Fruit fly (Drosophila melanogaster) whole organism: ENCODE data around the gene Tmem43.

Experiments used
- CG8478 ChIP-seq: fragments of >200 bp; optimal IDR thresholded peaks from 2 replicates; lab custom pipeline; 2018; ENCODE audit warnings: inconsistent platforms
- Dll ChIP-seq: fragments of >200 bp; optimal IDR thresholded peaks from 2 replicates; lab custom pipeline; 2017
- pan ChIP-seq: fragments of >200 bp; optimal IDR thresholded peaks from 2 replicates; lab custom pipeline; 2017
- usp ChIP-seq: fragments of >200 bp; optimal IDR thresholded peaks from 2 replicates; lab custom pipeline; 2017; ENCODE audit warnings: missing biosample characterization, missing genetic modification characterization, mixed read lengths

DNA sequence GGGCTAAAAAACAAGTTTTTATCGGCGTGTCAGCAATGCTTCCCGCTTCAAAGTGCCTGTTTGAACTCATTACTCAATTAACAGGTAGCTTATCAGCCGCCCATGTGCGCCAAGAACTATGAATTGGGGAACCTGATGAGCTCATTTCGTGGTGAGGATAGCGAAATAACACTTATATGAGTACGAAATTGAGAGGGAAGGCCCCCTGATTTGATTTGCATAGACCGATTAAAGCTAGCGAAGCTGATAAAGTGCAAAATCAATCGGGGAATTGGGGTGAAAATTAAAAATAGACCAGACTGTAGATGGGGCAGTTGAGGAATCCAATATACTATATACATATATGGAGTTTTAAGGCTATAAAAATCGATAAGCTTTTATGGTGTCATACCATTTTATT lies 19.3 kb upstream of the Tmem43 start:
- TF ChIP-seq CG8478 (no peak), pan (no peak), Dll (lab: Kevin White, UChicago) (no peak), usp (GFP tag; lab: Kevin White, UChicago) (no peak)
